Worm (Caenorhabditis elegans) whole organism, L3 larva: ENCODE measurements around the gene Y62H9A.13.

Experiments used
- R02D3.7 ChIP-seq: fragments of 150-350 bp; optimal IDR thresholded peaks from 2 replicates; lab custom pipeline; 2014; ENCODE audit warnings: missing biosample characterization, missing genetic modification characterization
- ZK546.5 ChIP-seq: sonication (generic microtip); optimal IDR thresholded peaks from 2 replicates; lab custom pipeline; 2017; ENCODE audit warnings: missing biosample characterization, missing genetic modification characterization
- aly-2 ChIP-seq: fragments of 150-350 bp; optimal IDR thresholded peaks from 2 replicates; lab custom pipeline; 2014; ENCODE audit warnings: missing biosample characterization, missing genetic modification characterization
- ama-1 ChIP-seq: fragments of 150-350 bp; optimal IDR thresholded peaks from 2 replicates; lab custom pipeline; 2018
- ceh-82 ChIP-seq: fragments of 150-350 bp; optimal IDR thresholded peaks from 2 replicates; lab custom pipeline; 2014; ENCODE audit warnings: missing biosample characterization, missing genetic modification characterization
- daf-12 ChIP-seq: fragments of 150-350 bp; optimal IDR thresholded peaks from 2 replicates; lab custom pipeline; 2014; ENCODE audit warnings: missing biosample characterization, missing genetic modification reagents, missing genetic modification characterization
- elt-1 ChIP-seq: fragments of 150-350 bp; optimal IDR thresholded peaks from 2 replicates; lab custom pipeline; 2014; ENCODE audit warnings: missing biosample characterization, missing genetic modification characterization
- elt-2 ChIP-seq: sonication (generic microtip); optimal IDR thresholded peaks from 2 replicates; lab custom pipeline; 2016; ENCODE audit warnings: missing genetic modification reagents, mild to moderate bottlenecking, missing genetic modification characterization, missing compliant biosample characterization
- elt-3 ChIP-seq, 3 experiments: fragments of 150-350 bp in 1 of 3; sonication (generic microtip) in 2 of 3; optimal IDR thresholded peaks; 2 replicates in 2 of 3; 4 replicates in 1 of 3; lab custom pipeline; 2014 to 2017; ENCODE audit warnings: missing biosample characterization in 3 of 3, missing genetic modification characterization in 3 of 3
- eor-1 ChIP-seq, 2 experiments: fragments of 150-350 bp; optimal IDR thresholded peaks; 2 replicates each; lab custom pipeline; 2014 to 2018; ENCODE audit warnings: missing biosample characterization in 2 of 2, missing genetic modification characterization in 2 of 2
- fkh-10 ChIP-seq: sonication (generic microtip); optimal IDR thresholded peaks from 2 replicates; lab custom pipeline; 2017; ENCODE audit warnings: missing biosample characterization, missing genetic modification reagents, missing genetic modification characterization
- fkh-2 ChIP-seq: fragments of 150-350 bp; optimal IDR thresholded peaks from 2 replicates; lab custom pipeline; 2014; ENCODE audit warnings: missing biosample characterization, missing genetic modification reagents, missing genetic modification characterization
- fos-1 ChIP-seq: fragments of 150-350 bp; optimal IDR thresholded peaks from 2 replicates; lab custom pipeline; 2014; ENCODE audit warnings: missing biosample characterization, missing genetic modification characterization
- hmg-11 ChIP-seq: sonication (generic microtip); optimal IDR thresholded peaks from 2 replicates; lab custom pipeline; 2016; ENCODE audit warnings: missing genetic modification characterization, missing compliant biosample characterization
- jun-1 ChIP-seq: fragments of 150-350 bp; optimal IDR thresholded peaks from 2 replicates; lab custom pipeline; 2014; ENCODE audit warnings: missing biosample characterization, missing genetic modification reagents, missing genetic modification characterization
- lin-15B ChIP-seq: fragments of 150-350 bp; optimal IDR thresholded peaks from 2 replicates; lab custom pipeline; 2014; ENCODE audit warnings: missing biosample characterization, missing genetic modification characterization
- lin-39 ChIP-seq: fragments of 150-350 bp; optimal IDR thresholded peaks from 2 replicates; lab custom pipeline; 2018; ENCODE audit warnings: missing biosample characterization, missing genetic modification reagents, missing genetic modification characterization
- lsy-12 ChIP-seq: sonication (generic microtip); optimal IDR thresholded peaks from 2 replicates; lab custom pipeline; 2016; ENCODE audit warnings: mild to moderate bottlenecking, missing genetic modification characterization, missing compliant biosample characterization
- mdl-1 ChIP-seq: fragments of 150-350 bp; optimal IDR thresholded peaks from 2 replicates; lab custom pipeline; 2014; ENCODE audit warnings: missing biosample characterization, missing genetic modification characterization
- mml-1 ChIP-seq: fragments of 150-350 bp; sonication (generic microtip); optimal IDR thresholded peaks from 3 replicates; lab custom pipeline; 2014; ENCODE audit warnings: missing biosample characterization, missing genetic modification characterization
- nfya-1 ChIP-seq: sonication (generic microtip); optimal IDR thresholded peaks from 2 replicates; lab custom pipeline; 2017; ENCODE audit warnings: missing genetic modification characterization, mild to moderate bottlenecking, missing compliant biosample characterization, antibody characterized with exemption, moderate library complexity; ENCODE audit not compliant: insufficient read depth
- nhr-11 ChIP-seq: fragments of 150-350 bp; optimal IDR thresholded peaks from 2 replicates; lab custom pipeline; 2014; ENCODE audit warnings: missing biosample characterization, missing genetic modification characterization
- nhr-12 ChIP-seq: fragments of 150-350 bp; optimal IDR thresholded peaks from 2 replicates; lab custom pipeline; 2014; ENCODE audit warnings: missing biosample characterization, missing genetic modification characterization
- nhr-23 ChIP-seq: fragments of 150-350 bp; optimal IDR thresholded peaks from 2 replicates; lab custom pipeline; 2014; ENCODE audit warnings: missing biosample characterization, missing genetic modification reagents, missing genetic modification characterization
- nhr-237 ChIP-seq: fragments of 150-350 bp; optimal IDR thresholded peaks from 2 replicates; lab custom pipeline; 2014; ENCODE audit warnings: missing biosample characterization, missing genetic modification characterization
- nhr-25 ChIP-seq: sonication (generic microtip); optimal IDR thresholded peaks from 2 replicates; lab custom pipeline; 2017; ENCODE audit warnings: missing biosample characterization, missing genetic modification characterization
- nhr-28 ChIP-seq: fragments of 150-350 bp; optimal IDR thresholded peaks from 2 replicates; lab custom pipeline; 2014; ENCODE audit warnings: missing biosample characterization, missing genetic modification characterization
- nhr-43 ChIP-seq: sonication (generic microtip); optimal IDR thresholded peaks from 2 replicates; lab custom pipeline; 2016; ENCODE audit warnings: mild to moderate bottlenecking, missing genetic modification characterization, missing compliant biosample characterization; ENCODE audit not compliant: poor library complexity, severe bottlenecking
- nhr-76 ChIP-seq: fragments of 150-350 bp; sonication (generic microtip); optimal IDR thresholded peaks from 5 replicates; lab custom pipeline; 2014; ENCODE audit warnings: missing biosample characterization, missing genetic modification characterization
- nhr-77 ChIP-seq: fragments of 150-350 bp; optimal IDR thresholded peaks from 2 replicates; lab custom pipeline; 2014; ENCODE audit warnings: missing biosample characterization, missing genetic modification characterization
- pha-4 ChIP-seq: fragments of 150-350 bp; optimal IDR thresholded peaks from 2 replicates; lab custom pipeline; 2014; ENCODE audit warnings: missing biosample characterization, missing genetic modification reagents, missing genetic modification characterization
- sea-2 ChIP-seq: fragments of 150-350 bp; sonication (generic microtip); optimal IDR thresholded peaks from 4 replicates; lab custom pipeline; 2014; ENCODE audit warnings: missing biosample characterization, missing genetic modification reagents, missing genetic modification characterization
- skn-1 ChIP-seq: fragments of 150-350 bp; optimal IDR thresholded peaks from 2 replicates; lab custom pipeline; 2014; ENCODE audit warnings: missing biosample characterization, missing genetic modification characterization
- snpc-4 ChIP-seq: fragments of 150-350 bp; optimal IDR thresholded peaks from 2 replicates; lab custom pipeline; 2014; ENCODE audit warnings: missing biosample characterization, missing genetic modification characterization
- tbx-2 ChIP-seq: sonication (generic microtip); optimal IDR thresholded peaks from 2 replicates; lab custom pipeline; 2016; ENCODE audit warnings: mild to moderate bottlenecking, missing genetic modification characterization, missing compliant biosample characterization
- unc-39 ChIP-seq: sonication (generic microtip); optimal IDR thresholded peaks from 4 replicates; lab custom pipeline; 2017; ENCODE audit warnings: missing biosample characterization, missing genetic modification characterization
- unc-62 ChIP-seq: fragments of 150-350 bp; sonication (generic microtip); optimal IDR thresholded peaks from 4 replicates; lab custom pipeline; 2014; ENCODE audit warnings: missing biosample characterization, missing genetic modification reagents, missing genetic modification characterization
- zag-1 ChIP-seq: fragments of 150-350 bp; optimal IDR thresholded peaks from 2 replicates; lab custom pipeline; 2014; ENCODE audit warnings: missing biosample characterization, missing genetic modification characterization
- ztf-11 ChIP-seq: fragments of 150-350 bp; optimal IDR thresholded peaks from 2 replicates; lab custom pipeline; 2014; ENCODE audit warnings: missing biosample characterization, missing genetic modification characterization
- ztf-4 ChIP-seq: fragments of 150-350 bp; optimal IDR thresholded peaks from 2 replicates; lab custom pipeline; 2014; ENCODE audit warnings: missing biosample characterization, missing genetic modification characterization

Y62H9A.13 gene

ce11 chrX:11878109-11878508, 38.7 kb upstream of the Y62H9A.13 start, which contains the start of gene Y62H9A.2:
Gene Y62H9A.2 (minus strand): TSS chrX:11878209.
- TF ChIP-seq fkh-2 (tag; lab: Kevin White, UChicago) (no peak), lin-39 (tag; lab: Kevin White, UChicago) (no peak), ama-1 (lab: Kevin White, UChicago) (no peak), ztf-4 (tag; lab: Kevin White, UChicago) (no peak), skn-1 (tag; lab: Kevin White, UChicago) (no peak), nhr-12 (tag; lab: Kevin White, UChicago) (no peak), unc-39 (tag; lab: Kevin White, UChicago) (no peak), hmg-11 (tag; lab: Kevin White, UChicago) (no peak), R02D3.7 (no peak), nhr-28 (tag; lab: Kevin White, UChicago) (no peak), jun-1 (tag; lab: Kevin White, UChicago) (no peak), elt-3 (tag; optimal IDR thresholded peaks at IDR 0.05; lab: Kevin White, UChicago) (no peak), mdl-1 (tag; lab: Kevin White, UChicago) (no peak), ZK546.5 (tag; lab: Kevin White, UChicago) (no peak)

DNA sequence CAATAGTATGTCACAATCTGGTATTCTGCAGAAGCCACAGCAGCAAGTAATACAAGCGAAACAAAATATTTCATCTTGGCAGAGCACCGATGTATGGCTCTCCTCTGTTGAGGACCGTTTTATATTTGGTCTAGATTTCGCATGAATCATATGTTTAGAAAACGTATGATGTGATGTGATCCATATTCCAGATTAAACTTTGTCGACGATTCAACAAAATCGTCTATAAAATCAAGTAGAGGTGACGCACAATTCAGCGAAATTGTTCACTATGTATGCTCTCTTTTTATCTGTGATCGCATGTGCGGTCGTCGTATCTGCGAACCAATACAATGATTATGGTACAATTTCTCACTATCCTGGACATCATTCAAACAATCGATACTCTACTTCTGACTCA, 36.9 kb upstream of the Y62H9A.13 start, which contains the start of the genes Y62H9A.3 and Y62H9A.4:
Gene Y62H9A.3, minus strand, starts transcription at position 101 of the 400 bp plus-strand sequence.
Gene Y62H9A.4, plus strand, starts transcription at position 256 of the 400 bp plus-strand sequence.
- TF ChIP-seq ztf-11 (tag; lab: Kevin White, UChicago): no peak
- no peak for TF ChIP-seq ztf-4 (tag; lab: Kevin White, UChicago)
- no peak for TF ChIP-seq snpc-4 (tag; lab: Kevin White, UChicago)
- TF ChIP-seq nhr-76: no peak
- TF ChIP-seq nhr-77 (tag; lab: Kevin White, UChicago): no peak
- TF ChIP-seq fos-1: no peak
- no peak for TF ChIP-seq elt-1
- TF ChIP-seq unc-39 (tag; lab: Kevin White, UChicago): no peak
- no peak for TF ChIP-seq nhr-25 (tag; lab: Kevin White, UChicago)
- TF ChIP-seq elt-2 (tag; lab: Kevin White, UChicago): no peak
- no peak for TF ChIP-seq nhr-11 (tag; lab: Kevin White, UChicago)
- TF ChIP-seq lin-15B (tag; lab: Kevin White, UChicago): no peak
- no peak for TF ChIP-seq ceh-82 (tag; lab: Kevin White, UChicago)
- TF ChIP-seq nhr-43 (tag; lab: Kevin White, UChicago): no peak
- no peak for TF ChIP-seq lin-39 (tag; lab: Kevin White, UChicago)
- no peak for TF ChIP-seq elt-3 (tag; optimal IDR thresholded peaks at IDR 0.05; lab: Kevin White, UChicago)
- no peak for TF ChIP-seq nhr-237 (tag; lab: Kevin White, UChicago)

DNA sequence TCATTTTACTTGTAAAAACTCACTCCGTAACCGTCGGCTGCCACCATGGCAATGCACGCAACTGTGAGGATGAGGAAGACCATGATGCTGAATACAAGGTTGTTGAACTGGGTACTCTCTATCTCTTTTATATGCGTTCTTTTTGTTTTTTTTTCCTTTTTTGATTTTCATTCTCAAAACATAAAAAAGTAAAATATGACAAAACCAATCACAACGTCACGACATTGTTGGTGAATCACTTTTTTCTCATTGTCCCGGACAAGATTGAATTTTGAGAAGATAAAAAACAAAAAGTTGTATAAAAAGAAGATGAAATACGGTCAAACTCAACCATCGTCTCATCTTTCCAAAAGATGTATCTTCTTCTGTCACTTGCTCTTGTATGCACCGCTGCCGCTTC, 34.0 kb upstream of the Y62H9A.13 start, which contains the start of the genes Y62H9A.5 and ule-5:
Gene Y62H9A.5, minus strand, starts transcription at position 101 of the 400 bp plus-strand sequence.
Gene ule-5, plus strand, starts transcription at position 328 of the 400 bp plus-strand sequence.
- no peak for TF ChIP-seq ztf-11 (tag; lab: Kevin White, UChicago)
- TF ChIP-seq elt-1: no peak
- no peak for TF ChIP-seq daf-12 (tag; lab: Kevin White, UChicago)
- no peak for TF ChIP-seq aly-2 (tag; lab: Kevin White, UChicago)
- TF ChIP-seq nhr-23: no peak
- no peak for TF ChIP-seq elt-3 (tag; optimal IDR thresholded peaks at IDR 0.05; lab: Kevin White, UChicago)
- no peak for TF ChIP-seq snpc-4 (tag; lab: Kevin White, UChicago)
- no peak for TF ChIP-seq fkh-2 (tag; lab: Kevin White, UChicago)
- TF ChIP-seq nhr-77 (tag; lab: Kevin White, UChicago): no peak
- no peak for TF ChIP-seq unc-62 (GFP tag; lab: Kevin White, UChicago)
- TF ChIP-seq nfya-1 (tag; lab: Kevin White, UChicago): no peak
- TF ChIP-seq lsy-12 (tag; lab: Kevin White, UChicago): no peak
- TF ChIP-seq eor-1 (tag; optimal IDR thresholded peaks at IDR 0.05; lab: Kevin White, UChicago): no peak
- no peak for TF ChIP-seq ama-1 (lab: Kevin White, UChicago)
- TF ChIP-seq sea-2 (GFP tag; lab: Kevin White, UChicago): no peak
- no peak for TF ChIP-seq nhr-28 (tag; lab: Kevin White, UChicago)
- TF ChIP-seq nhr-237 (tag; lab: Kevin White, UChicago): no peak
- no peak for TF ChIP-seq mml-1

DNA sequence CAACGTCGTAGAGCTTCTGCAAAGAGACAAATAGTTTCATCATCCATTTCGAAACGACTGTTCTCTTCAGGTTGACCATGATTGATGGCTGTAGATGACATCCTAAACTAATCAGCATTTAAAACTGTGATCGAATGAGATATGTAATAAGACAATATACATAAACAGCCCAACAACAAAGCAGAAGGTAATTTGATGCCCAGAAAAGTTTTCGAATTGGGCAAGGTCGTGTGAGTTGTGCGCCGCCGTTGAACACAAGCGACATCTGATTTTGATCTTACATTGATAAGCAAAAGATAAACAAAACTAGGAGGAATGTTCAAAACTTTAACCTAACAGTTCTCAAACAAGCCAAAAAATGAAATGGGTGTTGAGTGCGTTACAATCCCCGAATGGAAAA, 31.2 kb upstream of the Y62H9A.13 start, which contains the start of gene Y62H9A.7:
Gene Y62H9A.7, minus strand, starts transcription at position 101 of the 400 bp plus-strand sequence.
- TF ChIP-seq elt-2 (tag; lab: Kevin White, UChicago) (no peak), fkh-10 (no peak), ama-1 (lab: Kevin White, UChicago) (no peak), skn-1 (tag; lab: Kevin White, UChicago) (no peak), pha-4 (tag; lab: Kevin White, UChicago) (no peak), unc-39 (tag; lab: Kevin White, UChicago) (no peak), ztf-11 (tag; lab: Kevin White, UChicago) (no peak), ZK546.5 (tag; lab: Kevin White, UChicago) (no peak), mml-1 (no peak), tbx-2 (no peak), zag-1 (no peak), lsy-12 (tag; lab: Kevin White, UChicago) (no peak), R02D3.7 (no peak)
